Worm (Caenorhabditis elegans) whole organism, L3 larva: ENCODE measurements around the gene elc-1.

Experiments
- R02D3.7 ChIP-seq: fragments of 150-350 bp; optimal IDR thresholded peaks from 2 replicates; lab custom pipeline; 2014; ENCODE audit warnings: missing biosample characterization, missing genetic modification characterization
- ceh-82 ChIP-seq: fragments of 150-350 bp; optimal IDR thresholded peaks from 2 replicates; lab custom pipeline; 2014; ENCODE audit warnings: missing biosample characterization, missing genetic modification characterization
- nhr-237 ChIP-seq: fragments of 150-350 bp; optimal IDR thresholded peaks from 2 replicates; lab custom pipeline; 2014; ENCODE audit warnings: missing biosample characterization, missing genetic modification characterization
- nhr-28 ChIP-seq: fragments of 150-350 bp; optimal IDR thresholded peaks from 2 replicates; lab custom pipeline; 2014; ENCODE audit warnings: missing biosample characterization, missing genetic modification characterization

DNA sequence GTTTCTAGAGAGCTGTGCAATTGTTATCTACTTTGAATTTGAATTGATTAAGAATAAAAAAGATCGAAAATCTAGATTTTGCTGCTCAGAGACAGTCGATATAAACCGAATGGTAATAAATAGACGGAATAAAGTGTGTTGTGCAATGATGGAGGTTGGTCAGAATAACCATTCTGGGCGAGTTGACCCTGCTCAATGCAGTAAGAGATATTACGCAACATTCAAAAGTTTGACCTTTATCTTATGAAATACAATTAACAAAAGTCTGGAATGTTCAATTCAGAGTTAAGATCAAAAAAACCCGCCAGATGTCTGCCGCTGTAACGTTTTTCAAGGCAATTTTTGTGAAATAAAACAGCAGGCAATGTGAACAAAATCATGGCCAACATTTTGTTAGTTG, 39.9 kb upstream of the elc-1 start:
- no peak for TF ChIP-seq nhr-237 (tag; lab: Kevin White, UChicago)
- no peak for TF ChIP-seq R02D3.7
- TF ChIP-seq nhr-28 (tag; lab: Kevin White, UChicago): no peak
- no peak for TF ChIP-seq ceh-82
